Worm (Caenorhabditis elegans) whole organism, young adult: ENCODE measurements around the gene K12H6.10.

ENCODE experiments used
- C06A6.2 ChIP-seq: fragments of 200-800 bp; sonication (Bioruptor generic); conservative IDR thresholded peaks from 2 replicates; pipeline ENCODE4 v1.3.6; 2022; ENCODE audit warnings: missing genetic modification characterization, missing compliant biosample characterization
- dpl-1 ChIP-seq: fragments of 150-350 bp; optimal IDR thresholded peaks from 2 replicates; lab custom pipeline; 2014; ENCODE audit warnings: missing biosample characterization, missing genetic modification reagents, missing genetic modification characterization
- gei-17 ChIP-seq: fragments of 200-800 bp; sonication (Bioruptor generic); optimal IDR thresholded peaks from 2 replicates; lab custom pipeline; 2018; ENCODE audit warnings: mild to moderate bottlenecking, missing genetic modification characterization, missing compliant biosample characterization
- hlh-26 ChIP-seq: fragments of 200-800 bp; sonication (Bioruptor generic); conservative IDR thresholded peaks from 2 replicates; pipeline ENCODE4 v1.3.6; 2022; ENCODE audit warnings: missing genetic modification reagents, missing genetic modification characterization, missing compliant biosample characterization
- hmg-20 ChIP-seq: fragments of 200-800 bp; sonication (Bioruptor generic); IDR thresholded peaks from 2 replicates; pipeline ENCODE4 v1.3.6; 2022; ENCODE audit warnings: missing genetic modification reagents, missing genetic modification characterization, missing compliant biosample characterization
- snpc-1.1 ChIP-seq: sonication (generic microtip); optimal IDR thresholded peaks from 2 replicates; lab custom pipeline; 2017; ENCODE audit warnings: missing genetic modification characterization, mild to moderate bottlenecking, missing compliant biosample characterization, antibody characterized with exemption, moderate library complexity, missing genotype, missing genetic modification reagents; ENCODE audit not compliant: insufficient read depth
- unc-130 ChIP-seq: sonication (generic microtip); optimal IDR thresholded peaks from 2 replicates; lab custom pipeline; 2016; ENCODE audit warnings: missing genetic modification reagents, missing genetic modification characterization, missing compliant biosample characterization

- no peak for TF ChIP-seq unc-130
- no peak for TF ChIP-seq gei-17 (GFP tag; lab: Kevin White, UChicago)
- TF ChIP-seq snpc-1.1 (tag; lab: Kevin White, UChicago): no peak
- TF ChIP-seq C06A6.2 (GFP tag; lab: Robert Waterston, UW): no peak
- no peak for TF ChIP-seq hlh-26 (GFP tag; lab: Robert Waterston, UW)
- TF ChIP-seq dpl-1 (GFP tag; lab: Kevin White, UChicago): no peak
- TF ChIP-seq hmg-20 (GFP tag; lab: Robert Waterston, UW): no peak
These were observed 39.3 kb upstream of the K12H6.10 start for ce11 chrII:2783380-2783779.
